Worm (Caenorhabditis elegans): ENCODE results near the gene try-1.
A peak's percentile ranks its signal among the peaks of the same experiment; 100 is the strongest.

Gene try-1

DNA sequence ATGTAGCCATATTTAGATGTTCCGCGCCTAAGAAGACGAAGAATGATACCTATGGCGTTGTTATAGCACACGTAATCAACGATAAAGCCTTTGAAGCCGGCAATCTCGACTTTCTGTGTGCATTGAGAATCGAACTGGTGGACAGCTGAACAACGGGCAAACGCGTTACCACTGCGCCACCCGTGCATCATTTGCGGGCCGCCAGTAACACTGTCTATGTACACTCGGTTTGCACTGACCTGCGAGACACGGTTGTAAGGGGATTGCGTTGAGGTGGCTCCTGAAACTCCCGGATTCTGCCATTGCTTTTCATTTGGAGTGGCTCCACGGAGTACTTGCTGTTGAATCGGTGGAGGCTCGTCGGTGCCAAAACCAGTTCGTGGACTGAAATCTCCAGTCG lies 6.9 kb downstream of the try-1 start:
- TF ChIP-seq ceh-82 (tag; optimal IDR thresholded peaks at IDR 0.05) (no peak), C34F6.9 (tag; optimal IDR thresholded peaks at IDR 0.05) (peak; percentile 27), lsy-2 (tag; optimal IDR thresholded peaks at IDR 0.05) (peak in 1 of 2 experiments; percentile 13), ZK546.5 (tag; optimal IDR thresholded peaks at IDR 0.05) (no peak), fos-1 (tag; optimal IDR thresholded peaks at IDR 0.05) (peak; percentile 6), dmd-4 (tag; optimal IDR thresholded peaks at IDR 0.05) (no peak), nhr-10 (tag; optimal IDR thresholded peaks at IDR 0.05) (no peak), gmeb-1 (tag; optimal IDR thresholded peaks at IDR 0.05) (peak; percentile 22), nhr-21 (tag; optimal IDR thresholded peaks at IDR 0.05) (no peak), mdl-1 (tag; optimal IDR thresholded peaks at IDR 0.05) (no peak), Y55F3AM.14 (GFP tag; optimal IDR thresholded peaks at IDR 0.05) (peak; percentile 19), nhr-23 (tag; optimal IDR thresholded peaks at IDR 0.05) (no peak), ztf-4 (tag; optimal IDR thresholded peaks at IDR 0.05) (no peak), lin-39 (tag; optimal IDR thresholded peaks at IDR 0.05) (no peak), ztf-11 (tag; optimal IDR thresholded peaks at IDR 0.05) (no peak), ama-1 (optimal IDR thresholded peaks at IDR 0.05) (peak; percentile 31), mab-5 (tag; optimal IDR thresholded peaks at IDR 0.05) (no peak), nhr-25 (tag; optimal IDR thresholded peaks at IDR 0.05) (no peak), R02D3.7 (tag; optimal IDR thresholded peaks at IDR 0.05) (no peak), F13H6.1 (tag; optimal IDR thresholded peaks at IDR 0.05) (peak; percentile 27), nhr-11 (tag; optimal IDR thresholded peaks at IDR 0.05) (no peak), egl-27 (tag; optimal IDR thresholded peaks at IDR 0.05) (no peak), elt-3 (tag; optimal IDR thresholded peaks at IDR 0.05) (no peak), lin-11 (tag; optimal IDR thresholded peaks at IDR 0.05) (peak; percentile 27), sma-9 (GFP tag; optimal IDR thresholded peaks at IDR 0.05) (peak; percentile 34), sma-9 (tag; optimal IDR thresholded peaks at IDR 0.05) (no peak), sma-3 (GFP tag; optimal IDR thresholded peaks at IDR 0.05) (peak; percentile 52), nhr-12 (tag; optimal IDR thresholded peaks at IDR 0.05) (no peak), ceh-16 (tag; optimal IDR thresholded peaks at IDR 0.05) (no peak), alr-1 (tag; optimal IDR thresholded peaks at IDR 0.05) (no peak), elt-1 (tag; optimal IDR thresholded peaks at IDR 0.05) (no peak), blmp-1 (tag; optimal IDR thresholded peaks at IDR 0.05; ENCODE audit: insufficient read depth) (no peak), peb-1 (tag; optimal IDR thresholded peaks at IDR 0.05) (no peak), unc-55 (GFP tag; optimal IDR thresholded peaks at IDR 0.05) (peak; percentile 7), nhr-129 (tag; optimal IDR thresholded peaks at IDR 0.05) (peak; percentile 72)

DNA sequence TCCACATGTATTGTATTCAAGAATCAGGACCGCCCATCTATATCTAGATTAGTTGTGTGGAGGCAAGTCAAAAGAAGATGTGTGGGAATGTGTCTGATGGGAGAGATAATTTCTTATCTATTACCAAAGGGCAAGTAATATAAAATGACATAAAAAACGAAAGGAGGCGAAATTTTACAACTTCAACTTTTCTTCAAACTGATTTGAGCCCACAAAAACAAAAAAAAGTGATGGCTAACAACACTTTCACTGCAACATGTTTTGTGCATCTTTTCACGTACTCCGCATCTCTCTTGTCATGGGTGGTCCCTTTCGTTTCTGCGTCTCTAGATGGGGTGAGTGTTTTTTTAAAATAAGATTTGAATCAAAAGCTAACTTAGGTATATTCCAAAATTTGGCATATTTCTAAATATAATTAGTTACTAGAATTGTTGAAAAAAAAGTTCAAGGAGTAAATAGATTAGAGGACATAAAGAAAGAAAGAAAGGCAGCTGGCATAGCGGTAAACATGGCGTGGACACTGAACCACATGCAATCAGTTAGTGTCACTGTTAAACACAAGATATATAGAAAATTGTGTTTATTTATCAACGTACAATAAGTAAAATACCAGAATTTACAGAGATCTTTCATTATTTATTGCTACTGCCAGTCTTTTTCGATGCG lies 7.7 kb downstream of the try-1 start, which contains the start of gene ZK546.19:
Gene ZK546.19 (plus strand): TSS at position 186 of the 666 bp plus-strand sequence.
- TF ChIP-seq lin-13 (GFP tag; optimal IDR thresholded peaks at IDR 0.05) = no peak
- TF ChIP-seq nhr-23 (tag; optimal IDR thresholded peaks at IDR 0.05) = peak; percentile 3
- peak; percentile 2 for TF ChIP-seq crh-2 (tag; optimal IDR thresholded peaks at IDR 0.05)
- peak; percentile 36 for TF ChIP-seq ceh-16 (tag; optimal IDR thresholded peaks at IDR 0.05)
- peak; percentile 64 for TF ChIP-seq nhr-129 (tag; optimal IDR thresholded peaks at IDR 0.05)
- peak; percentile 7 for TF ChIP-seq fos-1 (tag; optimal IDR thresholded peaks at IDR 0.05)
- TF ChIP-seq nhr-77 (tag; optimal IDR thresholded peaks at IDR 0.05) = no peak
- no peak for TF ChIP-seq nhr-12 (tag; optimal IDR thresholded peaks at IDR 0.05)
- TF ChIP-seq elt-1 (tag; optimal IDR thresholded peaks at IDR 0.05) = peak; percentile 94
- TF ChIP-seq sma-9 (GFP tag; optimal IDR thresholded peaks at IDR 0.05) = peak; percentile 32
- TF ChIP-seq sma-9 (tag; optimal IDR thresholded peaks at IDR 0.05) = no peak
- TF ChIP-seq C34F6.9 (tag; optimal IDR thresholded peaks at IDR 0.05) = peak; percentile 59
- peak in 1 of 2 experiments; percentile 43 for TF ChIP-seq lsy-2 (tag; optimal IDR thresholded peaks at IDR 0.05)
- TF ChIP-seq unc-55 (GFP tag; optimal IDR thresholded peaks at IDR 0.05) = peak; percentile 7
- peak; percentile 18 for TF ChIP-seq sem-4 (tag; optimal IDR thresholded peaks at IDR 0.05)

- TF ChIP-seq lin-11 (tag; optimal IDR thresholded peaks at IDR 0.05) (no peak), nhr-21 (tag; optimal IDR thresholded peaks at IDR 0.05) (no peak), lin-39 (tag; optimal IDR thresholded peaks at IDR 0.05) (no peak), ztf-11 (tag; optimal IDR thresholded peaks at IDR 0.05) (no peak), elt-1 (tag; optimal IDR thresholded peaks at IDR 0.05) (no peak), egl-27 (tag; optimal IDR thresholded peaks at IDR 0.05) (no peak), nhr-12 (tag; optimal IDR thresholded peaks at IDR 0.05) (no peak), C34F6.9 (tag; optimal IDR thresholded peaks at IDR 0.05) (no peak), nhr-10 (tag; optimal IDR thresholded peaks at IDR 0.05) (no peak), dmd-4 (tag; optimal IDR thresholded peaks at IDR 0.05) (no peak), lin-13 (GFP tag; optimal IDR thresholded peaks at IDR 0.05) (no peak), elt-3 (tag; optimal IDR thresholded peaks at IDR 0.05) (no peak), zag-1 (tag; optimal IDR thresholded peaks at IDR 0.05) (no peak), ZK546.5 (tag; optimal IDR thresholded peaks at IDR 0.05) (no peak), unc-55 (GFP tag; optimal IDR thresholded peaks at IDR 0.05) (no peak), fos-1 (tag; optimal IDR thresholded peaks at IDR 0.05) (no peak), alr-1 (tag; optimal IDR thresholded peaks at IDR 0.05) (no peak), F13H6.1 (tag; optimal IDR thresholded peaks at IDR 0.05) (no peak), mbf-1 (tag; optimal IDR thresholded peaks at IDR 0.05) (no peak)
Measured at ce11 chrII:4941050-4941449, 8.3 kb downstream of the try-1 start, which contains the start of gene cblc-1. Gene cblc-1, minus strand, starts transcription at chrII:4941150.

All from whole organism, L2 larva.